Worm (Caenorhabditis elegans) whole organism, early embryonic: ENCODE results near the gene F53B1.8.

Source experiments
- B0310.2 ChIP-seq: sonication (generic microtip); optimal IDR thresholded peaks from 2 replicates; lab custom pipeline; 2016; ENCODE audit warnings: mild to moderate bottlenecking, missing genetic modification characterization, missing compliant biosample characterization
- F13C5.2 ChIP-seq: sonication (generic microtip); optimal IDR thresholded peaks from 2 replicates; lab custom pipeline; 2017; ENCODE audit warnings: mild to moderate bottlenecking, missing genetic modification characterization, inconsistent platforms, missing compliant biosample characterization
- aly-1 ChIP-seq: sonication (generic microtip); optimal IDR thresholded peaks from 2 replicates; lab custom pipeline; 2016; ENCODE audit warnings: missing genetic modification characterization, missing compliant biosample characterization
- ama-1 ChIP-seq: fragments of 150-350 bp; optimal IDR thresholded peaks from 2 replicates; lab custom pipeline; 2014
- ceh-13 ChIP-seq: fragments of 200-800 bp; sonication (Bioruptor generic); optimal IDR thresholded peaks from 2 replicates; lab custom pipeline; 2018; ENCODE audit warnings: mild to moderate bottlenecking, missing genetic modification characterization, missing compliant biosample characterization
- ceh-36 ChIP-seq: sonication (generic microtip); optimal IDR thresholded peaks from 2 replicates; lab custom pipeline; 2016; ENCODE audit warnings: missing genetic modification characterization, inconsistent platforms, missing compliant biosample characterization
- ets-7 ChIP-seq: sonication (generic microtip); optimal IDR thresholded peaks from 2 replicates; lab custom pipeline; 2016; ENCODE audit warnings: missing genotype, missing genetic modification characterization, missing compliant biosample characterization
- flt-1 ChIP-seq: fragments of 200-800 bp; sonication (Bioruptor generic); IDR thresholded peaks from 2 replicates; pipeline ENCODE4 v1.3.6; 2022; ENCODE audit warnings: missing genetic modification characterization, missing compliant biosample characterization
- hmbx-1 ChIP-seq: sonication (generic microtip); optimal IDR thresholded peaks from 2 replicates; lab custom pipeline; 2016; ENCODE audit warnings: mild to moderate bottlenecking, missing genetic modification characterization, missing compliant biosample characterization
- hmg-4 ChIP-seq: fragments of 200-800 bp; sonication (Bioruptor generic); optimal IDR thresholded peaks from 2 replicates; lab custom pipeline; 2018; ENCODE audit warnings: mild to moderate bottlenecking, missing genetic modification characterization, missing compliant biosample characterization
- hnd-1 ChIP-seq: sonication (generic microtip); optimal IDR thresholded peaks from 2 replicates; lab custom pipeline; 2016; ENCODE audit warnings: missing genetic modification characterization, missing compliant biosample characterization
- pes-1 ChIP-seq: fragments of 200-800 bp; sonication (Bioruptor generic); IDR thresholded peaks from 2 replicates; pipeline ENCODE4 v1.3.6; 2022; ENCODE audit warnings: missing genetic modification reagents, missing genetic modification characterization, missing compliant biosample characterization
- scrt-1 ChIP-seq: fragments of 200-800 bp; sonication (Bioruptor generic); IDR thresholded peaks from 2 replicates; pipeline ENCODE4 v1.3.6; 2022; ENCODE audit warnings: missing genetic modification characterization, missing compliant biosample characterization
- sea-1 ChIP-seq: fragments of 200-800 bp; sonication (Bioruptor generic); conservative IDR thresholded peaks from 2 replicates; pipeline ENCODE4 v1.3.6; 2022; ENCODE audit warnings: missing genetic modification characterization, missing compliant biosample characterization
- tbx-11 ChIP-seq: fragments of 200-800 bp; sonication (Bioruptor generic); IDR thresholded peaks from 2 replicates; pipeline ENCODE4 v1.3.6; 2022; ENCODE audit warnings: missing genetic modification characterization, missing compliant biosample characterization
- tbx-37 ChIP-seq: fragments of 200-800 bp; sonication (Bioruptor generic); conservative IDR thresholded peaks from 2 replicates; pipeline ENCODE4 v1.3.6; 2022; ENCODE audit warnings: missing genetic modification reagents, missing genetic modification characterization, missing compliant biosample characterization
- tra-4 ChIP-seq: sonication (generic microtip); optimal IDR thresholded peaks from 2 replicates; lab custom pipeline; 2017; ENCODE audit warnings: missing genetic modification characterization, missing compliant biosample characterization

F53B1.8 gene

DNA sequence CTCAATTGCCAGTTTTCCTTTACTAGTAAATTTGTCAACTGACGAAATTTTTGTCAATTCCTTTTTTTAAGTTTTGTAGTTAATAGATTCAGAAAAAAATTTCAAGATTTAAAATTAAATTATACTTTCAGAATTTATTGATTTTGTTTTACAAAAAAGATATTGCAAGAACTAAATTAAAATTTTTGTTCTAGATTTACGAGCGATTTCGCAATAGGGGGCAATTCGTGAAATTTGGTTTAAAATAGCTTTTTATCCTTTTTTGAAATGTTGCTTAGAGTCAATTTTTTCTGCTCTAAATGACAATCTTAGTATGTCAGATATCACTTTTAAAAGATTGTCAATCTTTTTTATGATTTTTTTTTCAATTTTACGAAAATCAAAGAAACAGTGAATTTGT lies 44.5 kb downstream of the F53B1.8 start:
- TF ChIP-seq tra-4, result no peak
- no peak for TF ChIP-seq ets-7 (tag; lab: Kevin White, UChicago)
- no peak for TF ChIP-seq aly-1 (tag; lab: Kevin White, UChicago)
- no peak for TF ChIP-seq F13C5.2 (tag; lab: Kevin White, UChicago)
- no peak for TF ChIP-seq ceh-36 (tag; lab: Kevin White, UChicago)
- TF ChIP-seq scrt-1 (GFP tag; lab: Robert Waterston, UW), result no peak
- no peak for TF ChIP-seq ceh-13 (GFP tag; lab: Kevin White, UChicago)
- no peak for TF ChIP-seq tbx-11 (GFP tag; lab: Robert Waterston, UW)
- no peak for TF ChIP-seq flt-1 (GFP tag; lab: Robert Waterston, UW)
- TF ChIP-seq sea-1 (GFP tag; lab: Robert Waterston, UW), result no peak
- TF ChIP-seq hnd-1, result no peak
- TF ChIP-seq B0310.2 (tag; lab: Kevin White, UChicago), result no peak
- no peak for TF ChIP-seq tbx-37
- TF ChIP-seq pes-1 (GFP tag; lab: Robert Waterston, UW), result no peak
- TF ChIP-seq ama-1 (lab: Kevin White, UChicago), result no peak
- TF ChIP-seq hmbx-1 (tag; lab: Kevin White, UChicago), result no peak

DNA sequence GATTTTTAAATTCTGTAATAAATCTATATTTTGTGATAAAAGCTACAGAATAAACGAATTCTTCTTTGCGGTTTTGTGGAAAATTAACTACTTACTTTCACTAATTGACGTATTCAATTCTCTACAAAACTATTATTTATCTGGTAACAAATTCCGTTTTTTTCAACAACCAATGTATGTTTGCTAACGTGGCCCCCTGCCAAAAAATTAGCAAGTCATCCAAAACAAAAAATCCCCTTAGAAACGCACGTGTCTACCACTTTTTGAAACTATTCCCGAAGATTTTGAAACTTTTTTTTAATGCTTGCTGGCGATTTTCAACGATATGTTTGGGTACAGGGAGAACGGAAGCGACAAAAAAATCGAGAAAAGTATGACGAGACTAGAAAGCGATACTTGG lies 45.1 kb downstream of the F53B1.8 start, which contains the start of gene F49H12.2:
Gene F49H12.2, plus strand, starts transcription at position 301 of the 400 bp plus-strand sequence.
- TF ChIP-seq ets-7 (tag; lab: Kevin White, UChicago), result no peak
- no peak for TF ChIP-seq tbx-37
- no peak for TF ChIP-seq ceh-13 (GFP tag; lab: Kevin White, UChicago)
- TF ChIP-seq B0310.2 (tag; lab: Kevin White, UChicago), result no peak
- no peak for TF ChIP-seq pes-1 (GFP tag; lab: Robert Waterston, UW)
- TF ChIP-seq scrt-1 (GFP tag; lab: Robert Waterston, UW), result no peak
- TF ChIP-seq ama-1 (lab: Kevin White, UChicago), result no peak
- no peak for TF ChIP-seq aly-1 (tag; lab: Kevin White, UChicago)
- no peak for TF ChIP-seq hnd-1
- no peak for TF ChIP-seq flt-1 (GFP tag; lab: Robert Waterston, UW)
- TF ChIP-seq hmg-4 (GFP tag; lab: Kevin White, UChicago), result no peak
- no peak for TF ChIP-seq F13C5.2 (tag; lab: Kevin White, UChicago)
- TF ChIP-seq sea-1 (GFP tag; lab: Robert Waterston, UW), result no peak
- no peak for TF ChIP-seq ceh-36 (tag; lab: Kevin White, UChicago)
- no peak for TF ChIP-seq tbx-11 (GFP tag; lab: Robert Waterston, UW)
- TF ChIP-seq hmbx-1 (tag; lab: Kevin White, UChicago), result no peak
- TF ChIP-seq tra-4, result no peak

ce11 chrX:2084019-2084418 lies 46.0 kb downstream of the F53B1.8 start, which contains the start of gene F49H12.3:
TSS of gene F49H12.3 (plus strand) at chrX:2084375.
- TF ChIP-seq tbx-37 (no peak), hnd-1 (no peak), aly-1 (tag; lab: Kevin White, UChicago) (no peak), hmg-4 (GFP tag; lab: Kevin White, UChicago) (no peak), ama-1 (lab: Kevin White, UChicago) (no peak), hmbx-1 (tag; lab: Kevin White, UChicago) (no peak), F13C5.2 (tag; lab: Kevin White, UChicago) (no peak), B0310.2 (tag; lab: Kevin White, UChicago) (no peak), ets-7 (tag; lab: Kevin White, UChicago) (no peak), ceh-36 (tag; lab: Kevin White, UChicago) (no peak), pes-1 (GFP tag; lab: Robert Waterston, UW) (no peak)

ce11 chrX:2079536-2079935 lies 50.5 kb downstream of the F53B1.8 start, which contains the start of gene F49H12.4:
TSS of gene F49H12.4 (plus strand) at chrX:2079836.
- TF ChIP-seq flt-1 (GFP tag; lab: Robert Waterston, UW), result no peak
- no peak for TF ChIP-seq ets-7 (tag; lab: Kevin White, UChicago)
- TF ChIP-seq F13C5.2 (tag; lab: Kevin White, UChicago), result no peak
- TF ChIP-seq B0310.2 (tag; lab: Kevin White, UChicago), result no peak
- no peak for TF ChIP-seq scrt-1 (GFP tag; lab: Robert Waterston, UW)
- no peak for TF ChIP-seq tra-4
- TF ChIP-seq ceh-13 (GFP tag; lab: Kevin White, UChicago), result no peak
- no peak for TF ChIP-seq tbx-37
- no peak for TF ChIP-seq ceh-36 (tag; lab: Kevin White, UChicago)
- no peak for TF ChIP-seq sea-1 (GFP tag; lab: Robert Waterston, UW)

DNA sequence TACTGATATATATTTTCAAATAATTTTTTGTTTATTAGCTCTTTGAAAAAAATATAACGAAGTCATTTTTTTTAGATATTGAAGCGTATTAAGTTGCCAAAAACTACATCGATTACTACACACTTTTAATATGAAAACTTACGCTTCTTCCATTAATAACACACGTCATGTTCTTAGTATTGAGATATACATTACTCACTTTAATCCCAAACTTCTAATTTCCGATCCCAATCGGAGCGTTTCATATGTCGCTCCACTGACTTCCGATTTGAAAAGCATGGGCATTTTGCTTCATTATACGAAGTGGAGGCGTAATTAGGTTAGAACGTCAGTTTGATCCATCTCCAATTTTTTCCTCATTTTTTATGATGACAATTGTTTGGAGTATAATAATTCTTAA lies 51.2 kb downstream of the F53B1.8 start:
- TF ChIP-seq ceh-36 (tag; lab: Kevin White, UChicago), result no peak
- no peak for TF ChIP-seq tbx-11 (GFP tag; lab: Robert Waterston, UW)
- no peak for TF ChIP-seq pes-1 (GFP tag; lab: Robert Waterston, UW)
- TF ChIP-seq F13C5.2 (tag; lab: Kevin White, UChicago), result no peak
- no peak for TF ChIP-seq ceh-13 (GFP tag; lab: Kevin White, UChicago)
- TF ChIP-seq hmbx-1 (tag; lab: Kevin White, UChicago), result no peak
- no peak for TF ChIP-seq flt-1 (GFP tag; lab: Robert Waterston, UW)
- no peak for TF ChIP-seq scrt-1 (GFP tag; lab: Robert Waterston, UW)

- TF ChIP-seq ama-1 (lab: Kevin White, UChicago), result no peak
- no peak for TF ChIP-seq B0310.2 (tag; lab: Kevin White, UChicago)
- TF ChIP-seq ceh-13 (GFP tag; lab: Kevin White, UChicago), result no peak
- TF ChIP-seq tbx-37, result no peak
- TF ChIP-seq ceh-36 (tag; lab: Kevin White, UChicago), result no peak
- no peak for TF ChIP-seq hnd-1
- TF ChIP-seq sea-1 (GFP tag; lab: Robert Waterston, UW), result no peak
- TF ChIP-seq tbx-11 (GFP tag; lab: Robert Waterston, UW), result no peak
- TF ChIP-seq pes-1 (GFP tag; lab: Robert Waterston, UW), result no peak
- no peak for TF ChIP-seq F13C5.2 (tag; lab: Kevin White, UChicago)
- TF ChIP-seq tra-4, result no peak
- no peak for TF ChIP-seq ets-7 (tag; lab: Kevin White, UChicago)
- TF ChIP-seq flt-1 (GFP tag; lab: Robert Waterston, UW), result no peak
- no peak for TF ChIP-seq scrt-1 (GFP tag; lab: Robert Waterston, UW)
- no peak for TF ChIP-seq hmbx-1 (tag; lab: Kevin White, UChicago)
- TF ChIP-seq aly-1 (tag; lab: Kevin White, UChicago), result no peak
- no peak for TF ChIP-seq hmg-4 (GFP tag; lab: Kevin White, UChicago)
Observed at ce11 chrX:2075169-2075568, 54.9 kb downstream of the F53B1.8 start.
